Worm (Caenorhabditis elegans) whole organism, L3 larva: ENCODE data around the gene C06C3.7.

Experiments
- ama-1 ChIP-seq: fragments of 150-350 bp; optimal IDR thresholded peaks from 2 replicates; lab custom pipeline; 2018
- lin-39 ChIP-seq: fragments of 150-350 bp; optimal IDR thresholded peaks from 2 replicates; lab custom pipeline; 2018; ENCODE audit warnings: missing biosample characterization, missing genetic modification reagents, missing genetic modification characterization
- nhr-28 ChIP-seq: fragments of 150-350 bp; optimal IDR thresholded peaks from 2 replicates; lab custom pipeline; 2014; ENCODE audit warnings: missing biosample characterization, missing genetic modification characterization

DNA sequence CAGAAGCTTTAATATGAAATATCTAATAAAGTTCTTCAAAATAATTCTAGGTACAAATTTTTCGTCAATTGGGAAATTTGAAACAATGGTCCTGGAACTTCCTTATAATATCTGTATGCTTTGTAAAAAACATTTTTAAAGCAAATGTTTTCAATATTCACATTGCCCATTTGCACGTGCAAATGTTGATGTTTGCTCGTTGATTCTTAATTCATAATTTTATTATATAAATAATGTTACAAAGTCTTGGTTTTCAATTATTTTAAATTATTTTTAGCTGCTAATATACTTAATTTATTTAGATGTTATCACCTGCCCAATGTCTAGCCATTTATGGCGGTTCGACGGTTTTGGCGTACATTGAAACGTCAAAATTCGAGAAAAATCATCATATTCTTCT is 36.6 kb downstream of the C06C3.7 start, which contains the start of gene M176.11:
- TF ChIP-seq ama-1 (lab: Kevin White, UChicago) = no peak
- no peak for TF ChIP-seq nhr-28 (tag; lab: Kevin White, UChicago)
- TF ChIP-seq lin-39 (tag; lab: Kevin White, UChicago) = no peak
